Worm (Caenorhabditis elegans): ENCODE results near the gene R02F2.10.

DNA sequence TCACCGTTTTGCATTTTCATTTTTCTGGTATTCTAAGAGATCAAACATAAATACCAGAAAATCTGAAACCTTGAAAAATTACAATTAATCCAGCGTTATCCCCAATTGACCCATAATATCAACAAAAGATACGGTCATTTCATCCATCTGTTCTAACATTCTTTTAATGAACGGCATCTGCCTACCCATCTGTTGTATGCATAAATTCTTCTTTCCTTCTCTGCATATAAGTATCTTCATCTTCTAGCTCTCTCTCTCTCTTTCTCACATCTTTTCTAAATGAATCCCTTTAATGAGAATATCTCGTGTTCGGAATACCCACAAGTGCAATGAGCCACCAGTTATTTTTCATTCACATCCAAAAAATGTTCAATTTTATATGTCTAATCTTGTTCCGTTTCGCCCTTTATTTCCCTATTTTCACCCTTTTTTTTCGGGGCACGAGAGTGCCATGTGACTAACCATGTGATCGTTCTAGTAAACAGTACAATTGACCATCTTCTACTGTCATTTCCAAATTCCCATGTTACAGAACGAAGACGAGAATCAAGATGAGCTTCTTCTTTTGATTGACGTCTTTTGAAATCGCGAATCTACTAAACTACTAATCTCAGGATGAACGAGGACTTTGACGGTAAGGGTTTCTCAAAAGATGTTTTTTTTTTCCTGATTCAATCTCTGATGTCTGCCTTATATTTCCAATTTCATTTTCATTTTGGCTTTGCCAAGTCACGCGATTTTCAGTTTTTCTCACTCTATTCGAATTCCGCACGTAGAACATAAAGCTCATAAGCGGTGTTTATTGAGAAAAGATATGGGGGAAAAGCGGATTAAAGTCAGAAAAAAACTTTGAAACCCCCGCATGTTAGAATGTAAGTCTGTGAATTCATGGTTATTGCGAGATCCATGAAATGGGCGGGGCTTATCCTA is 23.5 kb downstream of the R02F2.10 start, which contains the start of gene R02F2.1:
- no peak for TF ChIP-seq ztf-23 (GFP tag; IDR thresholded peaks at IDR 0.05)
- no peak for TF ChIP-seq cog-1 (tag; optimal IDR thresholded peaks at IDR 0.05)
- TF ChIP-seq med-1 (GFP tag; optimal IDR thresholded peaks at IDR 0.05; ENCODE audit: insufficient read depth) = no peak
- TF ChIP-seq ref-1 (GFP tag; conservative IDR thresholded peaks at IDR 0.05) = no peak
- TF ChIP-seq T22C8.4 (GFP tag; IDR thresholded peaks at IDR 0.05) = no peak
